Fruit fly (Drosophila melanogaster) whole organism, adult: ENCODE measurements around the gene Duba.

Experiments used
- CG11617 ChIP-seq: fragments of 200-800 bp; sonication (Bioruptor generic); optimal IDR thresholded peaks from 2 replicates; lab custom pipeline; 2017; ENCODE audit warnings: mild to moderate bottlenecking, missing biosample characterization, missing genetic modification reagents, missing genetic modification characterization
- CG12768 ChIP-seq: fragments of 200-800 bp; sonication (Bioruptor generic); optimal IDR thresholded peaks from 2 replicates; lab custom pipeline; 2017; ENCODE audit warnings: missing biosample characterization, missing genetic modification characterization, mild to moderate bottlenecking, moderate library complexity, missing genetic modification reagents
- CG14711 ChIP-seq: fragments of 200-800 bp; sonication (Bioruptor generic); optimal IDR thresholded peaks from 2 replicates; lab custom pipeline; 2018; ENCODE audit warnings: missing biosample characterization, mild to moderate bottlenecking, missing genetic modification characterization, moderate library complexity
- CG1620 ChIP-seq: fragments of 200-800 bp; sonication (Bioruptor generic); optimal IDR thresholded peaks from 2 replicates; lab custom pipeline; 2016; ENCODE audit warnings: missing biosample characterization, missing genetic modification characterization
- CG33017 ChIP-seq: fragments of 200-800 bp; sonication (Bioruptor generic); optimal IDR thresholded peaks from 2 replicates; lab custom pipeline; 2018; ENCODE audit warnings: missing biosample characterization, mild to moderate bottlenecking, missing genetic modification characterization, moderate library complexity
- CG5204 ChIP-seq: fragments of 200-800 bp; sonication (Bioruptor generic); optimal IDR thresholded peaks from 2 replicates; lab custom pipeline; 2016; ENCODE audit warnings: missing biosample characterization, missing genetic modification characterization
- CG7045 ChIP-seq: fragments of 200-800 bp; sonication (Bioruptor generic); optimal IDR thresholded peaks from 2 replicates; lab custom pipeline; 2017; ENCODE audit warnings: missing biosample characterization, mild to moderate bottlenecking, missing genetic modification characterization
- CG7101 ChIP-seq: fragments of 200-800 bp; sonication (Bioruptor generic); optimal IDR thresholded peaks from 2 replicates; lab custom pipeline; 2018; ENCODE audit warnings: missing biosample characterization, mild to moderate bottlenecking, missing genetic modification characterization, moderate library complexity
- Clk ChIP-seq: fragments of 200-800 bp; sonication (Bioruptor generic); optimal IDR thresholded peaks from 2 replicates; lab custom pipeline; 2017; ENCODE audit warnings: missing biosample characterization, missing genetic modification characterization
- Crg-1 ChIP-seq: fragments of 200-800 bp; sonication (Bioruptor generic); optimal IDR thresholded peaks from 2 replicates; lab custom pipeline; 2016; ENCODE audit warnings: missing biosample characterization, missing genetic modification characterization
- Hr96 ChIP-seq: fragments of 200-800 bp; sonication (Bioruptor generic); optimal IDR thresholded peaks from 2 replicates; lab custom pipeline; 2016; ENCODE audit warnings: missing biosample characterization, missing genetic modification characterization
- Mnt ChIP-seq: fragments of 200-800 bp; sonication (Bioruptor generic); optimal IDR thresholded peaks from 2 replicates; lab custom pipeline; 2016; ENCODE audit warnings: missing biosample characterization, mild to moderate bottlenecking, missing genetic modification characterization
- bab1 ChIP-seq: fragments of 200-800 bp; sonication (Bioruptor generic); optimal IDR thresholded peaks from 3 replicates; lab custom pipeline; 2019; ENCODE audit warnings: missing biosample characterization, mild to moderate bottlenecking, missing genetic modification characterization, moderate library complexity
- cic ChIP-seq: fragments of 200-800 bp; sonication (Bioruptor generic); optimal IDR thresholded peaks from 2 replicates; lab custom pipeline; 2017; ENCODE audit warnings: missing biosample characterization, mild to moderate bottlenecking, missing genetic modification characterization, moderate library complexity
- cnc ChIP-seq, 2 experiments: fragments of >200 bp; optimal IDR thresholded peaks; 2 replicates each; lab custom pipeline; 2017
- kay ChIP-seq: fragments of 200-800 bp; sonication (Bioruptor generic); peaks from one replicate; lab custom pipeline; 2016; ENCODE audit warnings: missing biosample characterization, missing genetic modification characterization, borderline replicate concordance
- ovo ChIP-seq: fragments of 200-800 bp; sonication (Bioruptor generic); optimal IDR thresholded peaks from 2 replicates; lab custom pipeline; 2016; ENCODE audit warnings: missing biosample characterization, missing genetic modification characterization
- pad ChIP-seq: fragments of 200-800 bp; sonication (Bioruptor generic); optimal IDR thresholded peaks from 3 replicates; lab custom pipeline; 2017; ENCODE audit warnings: missing biosample characterization, missing genetic modification characterization, mild to moderate bottlenecking, moderate library complexity, missing genetic modification reagents
- tj ChIP-seq: fragments of 200-800 bp; sonication (Bioruptor generic); optimal IDR thresholded peaks from 3 replicates; lab custom pipeline; 2017; ENCODE audit warnings: missing biosample characterization, mild to moderate bottlenecking, missing genetic modification characterization, moderate library complexity
- toe ChIP-seq: fragments of 200-800 bp; sonication (Bioruptor generic); optimal IDR thresholded peaks from 2 replicates; lab custom pipeline; 2016; ENCODE audit warnings: missing biosample characterization, missing genetic modification characterization

Duba gene

dm6 chr3L:11623245-11623883 lies 14.1 kb upstream of the Duba start:
- TF ChIP-seq CG33017 (tag; lab: Kevin White, UChicago) = peak; percentile 59
- TF ChIP-seq Crg-1 (GFP tag; lab: Kevin White, UChicago) = no peak
- TF ChIP-seq CG7101 (tag; lab: Kevin White, UChicago) = peak; percentile 57
- TF ChIP-seq bab1 (GFP tag; lab: Kevin White, UChicago) = peak; percentile 75
- TF ChIP-seq ovo (GFP tag; lab: Kevin White, UChicago) = no peak
- no peak for TF ChIP-seq CG1620 (GFP tag; lab: Kevin White, UChicago)
- TF ChIP-seq tj (GFP tag; lab: Kevin White, UChicago) = peak; percentile 39
- peak; percentile 26 for TF ChIP-seq CG14711
- TF ChIP-seq cnc (optimal IDR thresholded peaks at IDR 0.05; lab: Kevin White, UChicago) = no peak
- no peak for TF ChIP-seq Hr96 (GFP tag; lab: Kevin White, UChicago)
- TF ChIP-seq cic (GFP tag; lab: Kevin White, UChicago) = peak; percentile 73
- TF ChIP-seq Mnt (GFP tag; lab: Kevin White, UChicago) = peak; percentile 47
- TF ChIP-seq toe (GFP tag; lab: Kevin White, UChicago) = peak; percentile 10
- TF ChIP-seq CG11617 (GFP tag; lab: Kevin White, UChicago) = peak; percentile 64
- TF ChIP-seq pad (GFP tag; lab: Kevin White, UChicago) = peak; percentile 27
- TF ChIP-seq CG5204 (GFP tag; lab: Kevin White, UChicago) = no peak
- TF ChIP-seq kay (GFP tag; lab: Kevin White, UChicago) = peak; percentile 96
- TF ChIP-seq Clk (GFP tag; lab: Kevin White, UChicago) = no peak
- no peak for TF ChIP-seq CG7045 (GFP tag; lab: Kevin White, UChicago)
- TF ChIP-seq CG12768 (GFP tag; lab: Kevin White, UChicago) = peak; percentile 30

dm6 chr3L:11622750-11623149 lies 13.5 kb upstream of the Duba start:
- TF ChIP-seq toe (GFP tag; lab: Kevin White, UChicago) (no peak), kay (GFP tag; lab: Kevin White, UChicago) (peak; percentile 84), tj (GFP tag; lab: Kevin White, UChicago) (peak; percentile 65), CG5204 (GFP tag; lab: Kevin White, UChicago) (no peak), cic (GFP tag; lab: Kevin White, UChicago) (no peak), pad (GFP tag; lab: Kevin White, UChicago) (no peak), bab1 (GFP tag; lab: Kevin White, UChicago) (no peak), CG14711 (no peak), CG33017 (tag; lab: Kevin White, UChicago) (no peak)

dm6 chr3L:11620001-11620400 lies 10.7 kb upstream of the Duba start, which contains the start of gene Muc68Ca:
Gene Muc68Ca (minus strand): TSS chr3L:11620101.
- TF ChIP-seq Mnt (GFP tag; lab: Kevin White, UChicago) (no peak), Clk (GFP tag; lab: Kevin White, UChicago) (no peak), CG5204 (GFP tag; lab: Kevin White, UChicago) (no peak), Crg-1 (GFP tag; lab: Kevin White, UChicago) (no peak), toe (GFP tag; lab: Kevin White, UChicago) (no peak), CG33017 (tag; lab: Kevin White, UChicago) (no peak), pad (GFP tag; lab: Kevin White, UChicago) (no peak), CG14711 (no peak), tj (GFP tag; lab: Kevin White, UChicago) (no peak), CG7101 (tag; lab: Kevin White, UChicago) (no peak), cic (GFP tag; lab: Kevin White, UChicago) (no peak), bab1 (GFP tag; lab: Kevin White, UChicago) (no peak), Hr96 (GFP tag; lab: Kevin White, UChicago) (no peak), CG7045 (GFP tag; lab: Kevin White, UChicago) (no peak), CG12768 (GFP tag; lab: Kevin White, UChicago) (no peak), CG1620 (GFP tag; lab: Kevin White, UChicago) (no peak)

- TF ChIP-seq pad (GFP tag; lab: Kevin White, UChicago) (no peak), bab1 (GFP tag; lab: Kevin White, UChicago) (no peak), cic (GFP tag; lab: Kevin White, UChicago) (no peak), CG14711 (no peak), ovo (GFP tag; lab: Kevin White, UChicago) (no peak), cnc (optimal IDR thresholded peaks at IDR 0.05; lab: Kevin White, UChicago) (no peak), CG12768 (GFP tag; lab: Kevin White, UChicago) (no peak), toe (GFP tag; lab: Kevin White, UChicago) (no peak), Mnt (GFP tag; lab: Kevin White, UChicago) (no peak), CG33017 (tag; lab: Kevin White, UChicago) (no peak), CG1620 (GFP tag; lab: Kevin White, UChicago) (no peak), Clk (GFP tag; lab: Kevin White, UChicago) (no peak), CG11617 (GFP tag; lab: Kevin White, UChicago) (no peak), Crg-1 (GFP tag; lab: Kevin White, UChicago) (no peak), tj (GFP tag; lab: Kevin White, UChicago) (no peak), CG7045 (GFP tag; lab: Kevin White, UChicago) (no peak), CG7101 (tag; lab: Kevin White, UChicago) (no peak), Hr96 (GFP tag; lab: Kevin White, UChicago) (no peak)
Measured at dm6 chr3L:11609835-11610234, 570 bp upstream of the Duba start, which contains the start of gene CG42832. Gene CG42832 (plus strand): TSS chr3L:11610135.

- TF ChIP-seq CG11617 (GFP tag; lab: Kevin White, UChicago) (no peak), pad (GFP tag; lab: Kevin White, UChicago) (no peak)
Measured at dm6 chr3L:11604227-11604626, 5.0 kb downstream of the Duba start.
